Worm (Caenorhabditis elegans) whole organism, L4 larva: Measurements from ENCODE around the gene pmp-5.

Experiments used
- F10B5.3 ChIP-seq: sonication (generic microtip); optimal IDR thresholded peaks from 2 replicates; lab custom pipeline; 2016; ENCODE audit warnings: mild to moderate bottlenecking, missing genetic modification characterization, missing compliant biosample characterization
- F26F4.8 ChIP-seq: fragments of 200-800 bp; sonication (Bioruptor generic); conservative IDR thresholded peaks from 2 replicates; pipeline ENCODE4 v1.3.6; 2022; ENCODE audit warnings: missing genetic modification characterization, missing compliant biosample characterization
- F49E8.2 ChIP-seq: sonication (generic microtip); optimal IDR thresholded peaks from 2 replicates; lab custom pipeline; 2016; ENCODE audit warnings: missing compliant biosample characterization, mild to moderate bottlenecking, missing genetic modification characterization, borderline replicate concordance
- T20F7.1 ChIP-seq: fragments of 200-800 bp; sonication (Bioruptor generic); optimal IDR thresholded peaks from 2 replicates; lab custom pipeline; 2018; ENCODE audit warnings: mild to moderate bottlenecking, missing genetic modification characterization, missing compliant biosample characterization
- Y105C5A.15 ChIP-seq: fragments of 200-800 bp; sonication (Bioruptor generic); IDR thresholded peaks from 2 replicates; pipeline ENCODE4 v1.3.6; 2022; ENCODE audit warnings: missing genetic modification characterization, missing compliant biosample characterization
- ZK337.2 ChIP-seq: fragments of 200-800 bp; sonication (Bioruptor generic); IDR thresholded peaks from 2 replicates; pipeline ENCODE4 v1.3.6; 2022; ENCODE audit warnings: missing genetic modification reagents, missing genetic modification characterization, missing compliant biosample characterization
- aha-1 ChIP-seq: fragments of 150-350 bp; peaks from one replicate; lab custom pipeline; 2014; ENCODE audit warnings: missing biosample characterization, missing genetic modification characterization
- ama-1 ChIP-seq: fragments of 150-350 bp; optimal IDR thresholded peaks from 2 replicates; lab custom pipeline; 2014; ENCODE audit warnings: inconsistent platforms, mixed read lengths
- arid-1 ChIP-seq: fragments of 200-800 bp; sonication (Bioruptor generic); conservative IDR thresholded peaks from 2 replicates; pipeline ENCODE4 v1.3.6; 2022; ENCODE audit warnings: missing genetic modification reagents, missing genetic modification characterization, missing compliant biosample characterization
- attf-4 ChIP-seq: sonication (generic microtip); optimal IDR thresholded peaks from 3 replicates; lab custom pipeline; 2017; ENCODE audit warnings: missing biosample characterization, missing genetic modification characterization
- ceh-44 ChIP-seq: fragments of 200-800 bp; sonication (Bioruptor generic); IDR thresholded peaks from 2 replicates; pipeline ENCODE4 v1.3.6; 2022; ENCODE audit warnings: missing genetic modification reagents, missing genetic modification characterization, missing compliant biosample characterization
- cey-2 ChIP-seq: sonication (generic microtip); optimal IDR thresholded peaks from 3 replicates; lab custom pipeline; 2017; ENCODE audit warnings: missing genetic modification characterization, mild to moderate bottlenecking, missing compliant biosample characterization, antibody characterized with exemption, borderline replicate concordance; ENCODE audit not compliant: insufficient read depth
- ctbp-1 ChIP-seq: fragments of 200-800 bp; sonication (Bioruptor generic); IDR thresholded peaks from 2 replicates; pipeline ENCODE4 v1.3.6; 2022; ENCODE audit warnings: missing genetic modification reagents, missing genetic modification characterization, missing compliant biosample characterization
- daf-16 ChIP-seq, 3 experiments: sonication (generic microtip); optimal IDR thresholded peaks; 2 replicates each; lab custom pipeline; 2016 to 2017; ENCODE audit warnings: missing genetic modification characterization in 3 of 3, missing genetic modification reagents in 3 of 3, mild to moderate bottlenecking in 2 of 3, missing compliant biosample characterization in 2 of 3, missing biosample characterization in 1 of 3, moderate library complexity in 1 of 3
- daf-19 ChIP-seq: fragments of 200-800 bp; sonication (Bioruptor generic); conservative IDR thresholded peaks from 2 replicates; pipeline ENCODE4 v1.3.6; 2022; ENCODE audit warnings: missing genetic modification characterization, missing compliant biosample characterization
- dmd-6 ChIP-seq: fragments of 200-800 bp; sonication (Bioruptor generic); IDR thresholded peaks from 2 replicates; pipeline ENCODE4 v1.3.6; 2022; ENCODE audit warnings: missing genetic modification reagents, missing genetic modification characterization, missing compliant biosample characterization
- egl-43 ChIP-seq: fragments of 200-800 bp; sonication (Bioruptor generic); IDR thresholded peaks from 2 replicates; pipeline ENCODE4 v1.3.6; 2022; ENCODE audit warnings: missing genetic modification reagents, missing genetic modification characterization, missing compliant biosample characterization
- fkh-10 ChIP-seq: fragments of 150-350 bp; optimal IDR thresholded peaks from 2 replicates; lab custom pipeline; 2014; ENCODE audit warnings: missing biosample characterization, missing genetic modification reagents, missing genetic modification characterization
- fos-1 ChIP-seq: fragments of 150-350 bp; optimal IDR thresholded peaks from 2 replicates; lab custom pipeline; 2014; ENCODE audit warnings: missing biosample characterization, missing genetic modification characterization
- gei-8 ChIP-seq: fragments of 200-800 bp; sonication (Bioruptor generic); optimal IDR thresholded peaks from 2 replicates; lab custom pipeline; 2018; ENCODE audit warnings: mild to moderate bottlenecking, missing genetic modification characterization, missing compliant biosample characterization
- hif-1 ChIP-seq, 2 experiments: sonication (generic microtip); optimal IDR thresholded peaks; 2 replicates each; lab custom pipeline; 2016 to 2017; ENCODE audit warnings: missing compliant biosample characterization in 2 of 2, missing genetic modification characterization in 2 of 2, missing genetic modification reagents in 2 of 2, missing genotype in 2 of 2, mild to moderate bottlenecking in 1 of 2
- lin-1 ChIP-seq: fragments of 200-800 bp; sonication (Bioruptor generic); IDR thresholded peaks from 2 replicates; pipeline ENCODE4 v1.3.6; 2022; ENCODE audit warnings: missing genetic modification reagents, missing genetic modification characterization, missing compliant biosample characterization
- lir-3 ChIP-seq: sonication (generic microtip); optimal IDR thresholded peaks from 2 replicates; lab custom pipeline; 2016; ENCODE audit warnings: mild to moderate bottlenecking, missing genetic modification characterization, missing compliant biosample characterization
- madf-5 ChIP-seq, 2 experiments: fragments of 200-800 bp; sonication (Bioruptor generic); IDR thresholded peaks; 2 replicates each; pipeline ENCODE4 v1.3.6; 2022; ENCODE audit warnings: missing compliant biosample characterization in 2 of 2, missing genetic modification characterization in 2 of 2
- madf-9 ChIP-seq: fragments of 200-800 bp; sonication (Bioruptor generic); conservative IDR thresholded peaks from 2 replicates; pipeline ENCODE4 v1.3.6; 2022; ENCODE audit warnings: missing genetic modification reagents, missing genetic modification characterization, missing compliant biosample characterization
- mes-2 ChIP-seq: sonication (generic microtip); optimal IDR thresholded peaks from 2 replicates; lab custom pipeline; 2016; ENCODE audit warnings: missing genotype, mild to moderate bottlenecking, missing genetic modification characterization, missing compliant biosample characterization; ENCODE audit not compliant: poor library complexity, severe bottlenecking
- mxl-2 ChIP-seq: fragments of 200-800 bp; sonication (Bioruptor generic); conservative IDR thresholded peaks from 2 replicates; pipeline ENCODE4 v1.3.6; 2022; ENCODE audit warnings: missing genetic modification reagents, missing genetic modification characterization, missing compliant biosample characterization
- nhr-10 ChIP-seq: fragments of 150-350 bp; optimal IDR thresholded peaks from 2 replicates; lab custom pipeline; 2014; ENCODE audit warnings: missing biosample characterization, missing genetic modification characterization
- nhr-11 ChIP-seq: fragments of 150-350 bp; optimal IDR thresholded peaks from 2 replicates; lab custom pipeline; 2014; ENCODE audit warnings: missing biosample characterization, missing genetic modification characterization
- nhr-25 ChIP-seq: sonication (generic microtip); optimal IDR thresholded peaks from 2 replicates; lab custom pipeline; 2017; ENCODE audit warnings: missing genetic modification characterization, mild to moderate bottlenecking, missing compliant biosample characterization, antibody characterized with exemption, moderate library complexity, borderline replicate concordance; ENCODE audit not compliant: insufficient read depth
- nhr-28 ChIP-seq: fragments of 150-350 bp; optimal IDR thresholded peaks from 2 replicates; lab custom pipeline; 2014; ENCODE audit warnings: missing biosample characterization, missing genetic modification characterization
- nhr-42 ChIP-seq: fragments of 200-800 bp; sonication (Bioruptor generic); IDR thresholded peaks from 2 replicates; pipeline ENCODE4 v1.3.6; 2022; ENCODE audit warnings: missing genetic modification characterization, missing compliant biosample characterization
- php-3 ChIP-seq: fragments of 200-800 bp; sonication (Bioruptor generic); IDR thresholded peaks from 2 replicates; pipeline ENCODE4 v1.3.6; 2022; ENCODE audit warnings: missing genetic modification reagents, missing genetic modification characterization, missing compliant biosample characterization
- pqm-1 ChIP-seq: sonication (generic microtip); optimal IDR thresholded peaks from 2 replicates; lab custom pipeline; 2017; ENCODE audit warnings: missing biosample characterization, missing genetic modification characterization
- rbr-2 ChIP-seq: sonication (generic microtip); optimal IDR thresholded peaks from 2 replicates; lab custom pipeline; 2016; ENCODE audit warnings: missing genotype, missing genetic modification characterization, missing compliant biosample characterization
- set-16 ChIP-seq: fragments of 200-800 bp; sonication (Bioruptor generic); IDR thresholded peaks from 2 replicates; pipeline ENCODE4 v1.3.6; 2022; ENCODE audit warnings: missing genetic modification reagents, missing genetic modification characterization, missing compliant biosample characterization
- skn-1 ChIP-seq: fragments of 150-350 bp; optimal IDR thresholded peaks from 2 replicates; lab custom pipeline; 2014; ENCODE audit warnings: missing biosample characterization, missing genetic modification characterization
- snpc-1.2 ChIP-seq: fragments of 200-800 bp; sonication (Bioruptor generic); IDR thresholded peaks from 2 replicates; pipeline ENCODE4 v1.3.6; 2022; ENCODE audit warnings: missing genetic modification reagents, missing genetic modification characterization, missing compliant biosample characterization
- spr-1 ChIP-seq: sonication (generic microtip); optimal IDR thresholded peaks from 2 replicates; lab custom pipeline; 2016; ENCODE audit warnings: mild to moderate bottlenecking, missing genetic modification characterization, missing compliant biosample characterization
- tra-1 ChIP-seq: fragments of 200-800 bp; sonication (Bioruptor generic); IDR thresholded peaks from 2 replicates; pipeline ENCODE4 v1.3.6; 2022; ENCODE audit warnings: missing genetic modification reagents, missing genetic modification characterization, missing compliant biosample characterization
- unc-130 ChIP-seq: sonication (generic microtip); optimal IDR thresholded peaks from 2 replicates; lab custom pipeline; 2016; ENCODE audit warnings: missing genetic modification reagents, missing genetic modification characterization, missing compliant biosample characterization
- zag-1 ChIP-seq: fragments of 150-350 bp; optimal IDR thresholded peaks from 2 replicates; lab custom pipeline; 2014; ENCODE audit warnings: missing biosample characterization, missing genetic modification characterization
- zfp-3 ChIP-seq: fragments of 200-800 bp; sonication (Bioruptor generic); conservative IDR thresholded peaks from 2 replicates; pipeline ENCODE4 v1.3.6; 2022; ENCODE audit warnings: missing genetic modification reagents, missing genetic modification characterization, missing compliant biosample characterization
- zip-11 ChIP-seq: fragments of 200-800 bp; sonication (Bioruptor generic); IDR thresholded peaks from 2 replicates; pipeline ENCODE4 v1.3.6; 2022; ENCODE audit warnings: missing genetic modification characterization, missing compliant biosample characterization
- zip-2 ChIP-seq: fragments of 150-350 bp; optimal IDR thresholded peaks from 2 replicates; lab custom pipeline; 2014; ENCODE audit warnings: missing biosample characterization, missing genetic modification characterization
- ztf-7 ChIP-seq: fragments of 150-350 bp; optimal IDR thresholded peaks from 2 replicates; lab custom pipeline; 2014; ENCODE audit warnings: missing biosample characterization, missing genetic modification characterization

Gene pmp-5

DNA sequence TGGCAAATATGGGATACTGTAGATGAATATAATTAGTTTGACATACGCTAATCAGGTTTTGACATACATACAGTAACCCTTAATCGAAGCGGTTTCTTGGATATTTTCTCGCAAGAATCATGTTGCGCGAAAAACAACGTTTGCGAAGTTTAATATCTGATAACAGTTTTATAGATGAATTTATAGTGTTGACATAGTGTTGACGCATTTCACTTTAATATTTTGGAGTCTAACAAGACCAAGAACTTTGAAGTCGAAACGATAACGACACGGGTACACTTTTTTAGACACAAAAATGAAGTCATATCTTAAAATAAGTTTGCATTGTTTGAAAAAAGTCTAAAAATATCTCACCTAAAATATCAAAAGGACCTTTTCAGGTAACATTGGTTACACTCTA, 49.3 kb downstream of the pmp-5 start:
- TF ChIP-seq zfp-3 (GFP tag; lab: Robert Waterston, UW) (no peak), zip-11 (no peak), daf-16 (GFP tag; optimal IDR thresholded peaks at IDR 0.05; lab: Kevin White, UChicago) (no peak), daf-16 (tag; optimal IDR thresholded peaks at IDR 0.05; lab: Kevin White, UChicago) (peak; percentile 88), madf-9 (GFP tag; lab: Robert Waterston, UW) (no peak), lir-3 (tag; lab: Kevin White, UChicago) (no peak), F26F4.8 (GFP tag; lab: Robert Waterston, UW) (no peak), gei-8 (GFP tag; lab: Kevin White, UChicago) (no peak), egl-43 (GFP tag; lab: Robert Waterston, UW) (no peak), fkh-10 (no peak), hif-1 (tag; optimal IDR thresholded peaks at IDR 0.05; lab: Kevin White, UChicago) (no peak), nhr-28 (tag; lab: Kevin White, UChicago) (peak; percentile 95), mxl-2 (GFP tag; lab: Robert Waterston, UW) (no peak), snpc-1.2 (GFP tag; lab: Robert Waterston, UW) (no peak), lin-1 (GFP tag; lab: Robert Waterston, UW) (no peak), dmd-6 (GFP tag; lab: Robert Waterston, UW) (peak; percentile 46; the same call in 1 of the 2 replicates), pqm-1 (tag; lab: Kevin White, UChicago) (peak; percentile 52)

- no peak for TF ChIP-seq spr-1 (tag; lab: Kevin White, UChicago)
- TF ChIP-seq set-16 (GFP tag; lab: Robert Waterston, UW) = peak; percentile 73
- TF ChIP-seq aha-1 = peak; percentile 74
These were observed 50.6 kb downstream of the pmp-5 start for ce11 chrV:6614968-6615367.

- TF ChIP-seq nhr-25 (tag; lab: Kevin White, UChicago) (no peak), arid-1 (GFP tag; lab: Robert Waterston, UW) (no peak), skn-1 (tag; lab: Kevin White, UChicago) (no peak), unc-130 (no peak), cey-2 (tag; lab: Kevin White, UChicago) (no peak), ama-1 (lab: Kevin White, UChicago) (no peak), ctbp-1 (GFP tag; lab: Robert Waterston, UW) (no peak), nhr-10 (tag; lab: Kevin White, UChicago) (no peak), rbr-2 (tag; lab: Kevin White, UChicago) (no peak), nhr-11 (tag; lab: Kevin White, UChicago) (no peak), daf-16 (GFP tag; optimal IDR thresholded peaks at IDR 0.05; lab: Kevin White, UChicago) (peak in 1 of 2 experiments; percentile 50), daf-16 (tag; optimal IDR thresholded peaks at IDR 0.05; lab: Kevin White, UChicago) (peak; percentile 88), tra-1 (GFP tag; lab: Robert Waterston, UW) (0 out of 2 replicates have a peak, but pooled peaks have one; percentile 35), ceh-44 (GFP tag; lab: Robert Waterston, UW) (no peak), F49E8.2 (no peak), daf-19 (GFP tag; lab: Robert Waterston, UW) (no peak), madf-5 (GFP tag; IDR thresholded peaks at IDR 0.05; lab: Robert Waterston, UW) (no peak), zfp-3 (GFP tag; lab: Robert Waterston, UW) (no peak), zip-2 (tag; lab: Kevin White, UChicago) (no peak), fos-1 (tag; lab: Kevin White, UChicago) (peak; percentile 8), egl-43 (GFP tag; lab: Robert Waterston, UW) (no peak), T20F7.1 (GFP tag; lab: Kevin White, UChicago) (peak; percentile 48), nhr-42 (GFP tag; lab: Robert Waterston, UW) (no peak), F10B5.3 (tag; lab: Kevin White, UChicago) (no peak), attf-4 (tag; lab: Kevin White, UChicago) (no peak), mes-2 (peak; percentile 38), Y105C5A.15 (no peak), zag-1 (tag; lab: Kevin White, UChicago) (no peak), zip-11 (no peak), ZK337.2 (GFP tag; lab: Robert Waterston, UW) (no peak), ztf-7 (tag; lab: Kevin White, UChicago) (no peak), set-16 (GFP tag; lab: Robert Waterston, UW) (no peak), php-3 (peak; percentile 28; the same call in 1 of the 2 replicates), spr-1 (tag; lab: Kevin White, UChicago) (no peak)
These were observed 51.4 kb downstream of the pmp-5 start, which contains the start of gene cpr-4 for ce11 chrV:6614152-6614734. Gene cpr-4 (plus strand): TSS chrV:6614674.
